Comparison of ENCODE assay signal across 3 fruit fly cellular contexts in the genomic region with DNA sequence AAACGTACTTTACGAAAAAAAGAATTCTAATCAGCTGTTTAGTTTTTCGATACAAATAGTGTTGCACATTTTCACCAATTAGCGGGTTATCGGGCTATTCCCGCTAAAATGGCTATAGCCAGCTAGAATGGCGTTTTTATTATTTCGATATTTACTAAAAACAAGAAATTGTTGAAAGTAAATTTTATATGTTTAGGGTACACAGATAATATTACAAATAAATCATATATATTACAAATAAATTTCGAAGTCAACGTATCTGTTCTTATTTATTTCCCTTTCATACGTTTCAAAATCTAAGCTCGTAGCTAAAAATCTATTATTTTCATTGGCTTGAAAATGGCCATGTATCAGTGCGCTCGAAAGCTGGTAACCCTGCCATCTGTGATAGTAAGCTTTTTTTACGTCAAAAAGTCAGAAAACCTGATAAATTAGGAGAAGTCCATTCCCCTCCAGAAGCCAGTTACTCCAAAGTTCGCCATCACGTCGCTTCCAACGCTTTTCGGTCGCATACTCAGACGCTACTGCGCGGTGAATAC.
TF ChIP-seq lines count a peak whose summit lies in the region.

TSS of gene CG7382 (minus strand) at position 51 of the 539 bp plus-strand sequence.
TSS of gene cl (plus strand) at position 290 of the 539 bp plus-strand sequence.

TF ChIP-seq in whole organism, embryonic, 481 proteins besides CTCF, POLR2A, EP300 and RAD21 (continued from another document and continues in another):
- TF ChIP-seq CG8388 (GFP tag; optimal IDR thresholded peaks at IDR 0.05; lab: Kevin White, UChicago) (no peak), Hr3 (GFP tag; optimal IDR thresholded peaks at IDR 0.05; lab: Kevin White, UChicago) (peak; percentile 21), CG9817 (tag; optimal IDR thresholded peaks at IDR 0.05; lab: Kevin White, UChicago) (peak; percentile 34), CG31224 (GFP tag; IDR thresholded peaks at IDR 0.05; lab: Robert Waterston, UW) (no peak), cas (GFP tag; IDR thresholded peaks at IDR 0.05; lab: Robert Waterston, UW) (no peak), CoRest (tag; optimal IDR thresholded peaks at IDR 0.05; lab: Kevin White, UChicago) (peak; percentile 76), sisA (GFP tag; IDR thresholded peaks at IDR 0.05; lab: Robert Waterston, UW) (peak; percentile 43), CG11504 (tag; optimal IDR thresholded peaks at IDR 0.05; lab: Kevin White, UChicago) (peak; percentile 69), croc (GFP tag; conservative IDR thresholded peaks at IDR 0.05; lab: Robert Waterston, UW) (no peak), CG9797 (GFP tag; optimal IDR thresholded peaks at IDR 0.05; lab: Kevin White, UChicago) (peak; percentile 31), dmrt11E (tag; optimal IDR thresholded peaks at IDR 0.05; lab: Kevin White, UChicago) (peak; percentile 9), sug (tag; optimal IDR thresholded peaks at IDR 0.05; lab: Kevin White, UChicago) (peak; percentile 81), D (optimal IDR thresholded peaks at IDR 0.05; lab: Kevin White, UChicago) (no peak), D (GFP tag; optimal IDR thresholded peaks at IDR 0.05; lab: Kevin White, UChicago) (no peak), CG7271 (tag; optimal IDR thresholded peaks at IDR 0.05; lab: Kevin White, UChicago) (no peak), CG6683 (GFP tag; optimal IDR thresholded peaks at IDR 0.05; lab: Kevin White, UChicago) (no peak), NfI (GFP tag; optimal IDR thresholded peaks at IDR 0.05; lab: Kevin White, UChicago) (peak; percentile 43), salm (tag; optimal IDR thresholded peaks at IDR 0.05; lab: Kevin White, UChicago) (no peak), dan (GFP tag; IDR thresholded peaks at IDR 0.05; lab: Robert Waterston, UW) (no peak), CG12104 (GFP tag; optimal IDR thresholded peaks at IDR 0.05; lab: Kevin White, UChicago) (peak; percentile 60), CG7556 (GFP tag; optimal IDR thresholded peaks at IDR 0.05; lab: Kevin White, UChicago) (peak; percentile 27), CG30431 (GFP tag; optimal IDR thresholded peaks at IDR 0.05; lab: Kevin White, UChicago) (no peak), CG14014 (GFP tag; IDR thresholded peaks at IDR 0.05; lab: Robert Waterston, UW) (0 out of 2 replicates have a peak, but pooled peaks have one; percentile 56), CG3281 (GFP tag; optimal IDR thresholded peaks at IDR 0.05; lab: Kevin White, UChicago) (no peak), twi (tag; optimal IDR thresholded peaks at IDR 0.05; lab: Kevin White, UChicago) (peak; percentile 47), MESR4 (GFP tag; optimal IDR thresholded peaks at IDR 0.05; lab: Kevin White, UChicago) (peak; percentile 46), tin (GFP tag; optimal IDR thresholded peaks at IDR 0.05; lab: Kevin White, UChicago) (peak; percentile 45), Sox100B (GFP tag; optimal IDR thresholded peaks at IDR 0.05; lab: Kevin White, UChicago) (peak; percentile 36), CG6854 (GFP tag; optimal IDR thresholded peaks at IDR 0.05; lab: Kevin White, UChicago) (no peak), CG15514 (GFP tag; optimal IDR thresholded peaks at IDR 0.05; lab: Kevin White, UChicago) (peak; percentile 41), grau (tag; optimal IDR thresholded peaks at IDR 0.05; lab: Kevin White, UChicago) (peak; percentile 66), slou (GFP tag; optimal IDR thresholded peaks at IDR 0.05; lab: Kevin White, UChicago) (peak; percentile 23), org-1 (GFP tag; optimal IDR thresholded peaks at IDR 0.05; lab: Kevin White, UChicago) (no peak), rib (GFP tag; IDR thresholded peaks at IDR 0.05; lab: Robert Waterston, UW) (no peak), CG9932 (GFP tag; IDR thresholded peaks at IDR 0.05; lab: Robert Waterston, UW) (peak; percentile 76), CG17328 (GFP tag; IDR thresholded peaks at IDR 0.05; lab: Robert Waterston, UW) (no peak), Awh (GFP tag; IDR thresholded peaks at IDR 0.05; lab: Robert Waterston, UW) (no peak), D19A (tag; optimal IDR thresholded peaks at IDR 0.05; lab: Kevin White, UChicago) (peak; percentile 30), gem (tag; optimal IDR thresholded peaks at IDR 0.05; lab: Kevin White, UChicago) (peak; percentile 64), fd102C (GFP tag; optimal IDR thresholded peaks at IDR 0.05; lab: Kevin White, UChicago) (no peak), CG10654 (GFP tag; optimal IDR thresholded peaks at IDR 0.05; lab: Kevin White, UChicago) (peak; percentile 36), scrt (GFP tag; optimal IDR thresholded peaks at IDR 0.05; lab: Kevin White, UChicago) (no peak), CG15601 (tag; optimal IDR thresholded peaks at IDR 0.05; lab: Kevin White, UChicago) (peak; percentile 61)

TF ChIP-seq in whole organism, prepupa, 60 proteins besides CTCF, POLR2A, EP300 and RAD21 (continued from another document):
- TF ChIP-seq Met (GFP tag; optimal IDR thresholded peaks at IDR 0.05; lab: Kevin White, UChicago) (no peak), CG16779 (tag; optimal IDR thresholded peaks at IDR 0.05; lab: Kevin White, UChicago) (no peak), CG1621 (tag; optimal IDR thresholded peaks at IDR 0.05; lab: Kevin White, UChicago) (peak; percentile 19), Ets21C (GFP tag; optimal IDR thresholded peaks at IDR 0.05; lab: Kevin White, UChicago) (no peak), svp (GFP tag; lab: Kevin White, UChicago) (no peak), Eip93F (GFP tag; optimal IDR thresholded peaks at IDR 0.05; lab: Kevin White, UChicago) (no peak), eg (GFP tag; IDR thresholded peaks at IDR 0.05; lab: Robert Waterston, UW) (no peak; the same call in 2 of the 3 replicates), CG34406 (GFP tag; optimal IDR thresholded peaks at IDR 0.05; lab: Kevin White, UChicago) (peak; percentile 1), CG3032 (tag; optimal IDR thresholded peaks at IDR 0.05; lab: Kevin White, UChicago) (peak; percentile 64), lz (GFP tag; optimal IDR thresholded peaks at IDR 0.05; lab: Kevin White, UChicago) (peak; percentile 48), CG6808 (GFP tag; optimal IDR thresholded peaks at IDR 0.05; lab: Kevin White, UChicago) (peak; percentile 22), Eip78C (GFP tag; lab: Kevin White, UChicago) (no peak), Hr39 (GFP tag; optimal IDR thresholded peaks at IDR 0.05; lab: Kevin White, UChicago) (peak; percentile 38), CG3919 (GFP tag; optimal IDR thresholded peaks at IDR 0.05; lab: Kevin White, UChicago) (no peak), CG10669 (GFP tag; optimal IDR thresholded peaks at IDR 0.05; lab: Kevin White, UChicago) (no peak), pdm3 (GFP tag; optimal IDR thresholded peaks at IDR 0.05; lab: Kevin White, UChicago) (no peak), Ets96B (tag; optimal IDR thresholded peaks at IDR 0.05; lab: Kevin White, UChicago) (peak; percentile 27), Sox14 (GFP tag; optimal IDR thresholded peaks at IDR 0.05; lab: Kevin White, UChicago) (peak; percentile 33), dac (GFP tag; optimal IDR thresholded peaks at IDR 0.05; lab: Kevin White, UChicago) (no peak), CG11902 (GFP tag; optimal IDR thresholded peaks at IDR 0.05; lab: Kevin White, UChicago) (peak; percentile 9), CG6792 (GFP tag; optimal IDR thresholded peaks at IDR 0.05; lab: Kevin White, UChicago) (peak; percentile 9), fkh (GFP tag; optimal IDR thresholded peaks at IDR 0.05; lab: Kevin White, UChicago) (no peak), Sox15 (GFP tag; optimal IDR thresholded peaks at IDR 0.05; lab: Kevin White, UChicago) (peak; percentile 20), fd85E (GFP tag; optimal IDR thresholded peaks at IDR 0.05; lab: Kevin White, UChicago) (no peak), Eip75B (GFP tag; optimal IDR thresholded peaks at IDR 0.05; lab: Kevin White, UChicago) (peak; percentile 25), CG11294 (GFP tag; IDR thresholded peaks at IDR 0.05; lab: Robert Waterston, UW) (no peak), Blimp-1 (GFP tag; optimal IDR thresholded peaks at IDR 0.05; lab: Kevin White, UChicago) (no peak), cyc (GFP tag; optimal IDR thresholded peaks at IDR 0.05; lab: Kevin White, UChicago) (peak; percentile 35), salr (GFP tag; optimal IDR thresholded peaks at IDR 0.05; lab: Kevin White, UChicago) (no peak)

TF ChIP-seq in whole organism, wandering third instar larva, 38 proteins besides CTCF, POLR2A, EP300 and RAD21 (continued from another document):
- TF ChIP-seq tai (GFP tag; optimal IDR thresholded peaks at IDR 0.05; lab: Kevin White, UChicago) = no peak
- TF ChIP-seq ey (GFP tag; optimal IDR thresholded peaks at IDR 0.05; lab: Kevin White, UChicago) = no peak
- TF ChIP-seq Hr78 (GFP tag; optimal IDR thresholded peaks at IDR 0.05; lab: Kevin White, UChicago) = no peak
- no peak for TF ChIP-seq brk (GFP tag; optimal IDR thresholded peaks at IDR 0.05; lab: Kevin White, UChicago)
- TF ChIP-seq h (GFP tag; optimal IDR thresholded peaks at IDR 0.05; lab: Kevin White, UChicago) = peak; percentile 50
- no peak for TF ChIP-seq GATAd (GFP tag; optimal IDR thresholded peaks at IDR 0.05; lab: Kevin White, UChicago)
- TF ChIP-seq Abd-B (GFP tag; optimal IDR thresholded peaks at IDR 0.05; lab: Kevin White, UChicago) = no peak
- TF ChIP-seq OdsH (GFP tag; optimal IDR thresholded peaks at IDR 0.05; lab: Kevin White, UChicago) = peak; percentile 5
